Worm (Caenorhabditis elegans): ENCODE data around the gene F43D2.3.

Gene F43D2.3

DNA sequence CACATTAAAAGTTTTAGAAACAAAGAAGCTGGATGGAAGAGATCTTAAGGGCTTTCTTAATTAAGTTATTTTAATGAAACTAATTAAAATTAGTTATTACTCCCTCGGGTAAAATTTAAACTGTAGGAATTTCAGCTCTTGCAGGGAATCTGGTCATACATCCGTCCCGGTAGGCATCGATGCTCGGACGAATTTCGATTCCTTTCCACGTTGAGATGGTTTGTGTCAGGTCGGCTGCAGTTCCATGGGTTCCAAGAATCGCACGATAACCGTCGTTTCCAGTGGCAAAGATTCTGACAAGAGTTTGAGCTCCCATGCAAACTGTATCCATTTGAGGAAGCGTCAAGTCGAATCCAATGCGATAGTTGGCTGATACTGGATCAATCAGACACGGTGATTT is 20.9 kb upstream of the F43D2.3 start:
- no peak for TF ChIP-seq pag-3 (tag; optimal IDR thresholded peaks at IDR 0.05; ENCODE audit: borderline replicate concordance)
- TF ChIP-seq unc-86 (tag; optimal IDR thresholded peaks at IDR 0.05): no peak
- TF ChIP-seq unc-3 (GFP tag; conservative IDR thresholded peaks at IDR 0.05): no peak
- TF ChIP-seq unc-3 (tag; optimal IDR thresholded peaks at IDR 0.05): no peak
- TF ChIP-seq pat-9 (tag; optimal IDR thresholded peaks at IDR 0.05): no peak
- TF ChIP-seq che-1 (tag; optimal IDR thresholded peaks at IDR 0.05): no peak
- no peak for TF ChIP-seq lim-6 (tag; optimal IDR thresholded peaks at IDR 0.05)
- TF ChIP-seq ceh-2 (tag; optimal IDR thresholded peaks at IDR 0.05): no peak
- TF ChIP-seq gmeb-2 (tag; optimal IDR thresholded peaks at IDR 0.05): no peak
- no peak for TF ChIP-seq ceh-24 (tag; optimal IDR thresholded peaks at IDR 0.05)
- TF ChIP-seq madf-2 (tag; optimal IDR thresholded peaks at IDR 0.05): no peak
- no peak for TF ChIP-seq ceh-48 (tag; optimal IDR thresholded peaks at IDR 0.05)

DNA sequence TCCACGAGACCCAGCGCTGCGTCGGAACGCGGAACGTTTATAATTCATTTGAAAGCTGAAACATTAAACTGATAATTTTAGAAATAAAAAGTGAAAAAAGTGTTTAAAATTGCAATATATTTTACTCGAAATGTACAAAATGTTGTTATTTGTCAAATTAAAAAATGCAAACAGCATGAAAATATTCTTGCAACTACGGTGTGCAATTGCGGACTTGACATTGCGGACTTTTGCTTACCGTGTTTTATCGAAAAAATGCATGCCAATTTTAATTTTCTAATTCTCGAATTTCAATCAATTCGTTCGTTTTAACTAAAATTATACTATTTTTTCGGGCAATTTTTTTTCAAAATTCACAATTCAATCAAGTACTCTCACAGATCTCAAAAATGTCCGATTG is 19.5 kb upstream of the F43D2.3 start, which contains the start of the genes R11H6.5 and ccnk-1:
R11H6.5 (minus strand) TSS at position 55 of the 400 bp plus-strand sequence.
ccnk-1 (plus strand) TSS at position 381 of the 400 bp plus-strand sequence.
- TF ChIP-seq tbx-2 (tag; optimal IDR thresholded peaks at IDR 0.05) (peak; percentile 17), nfya-1 (tag; optimal IDR thresholded peaks at IDR 0.05) (peak; percentile 71), ceh-14 (tag; optimal IDR thresholded peaks at IDR 0.05) (no peak)

DNA sequence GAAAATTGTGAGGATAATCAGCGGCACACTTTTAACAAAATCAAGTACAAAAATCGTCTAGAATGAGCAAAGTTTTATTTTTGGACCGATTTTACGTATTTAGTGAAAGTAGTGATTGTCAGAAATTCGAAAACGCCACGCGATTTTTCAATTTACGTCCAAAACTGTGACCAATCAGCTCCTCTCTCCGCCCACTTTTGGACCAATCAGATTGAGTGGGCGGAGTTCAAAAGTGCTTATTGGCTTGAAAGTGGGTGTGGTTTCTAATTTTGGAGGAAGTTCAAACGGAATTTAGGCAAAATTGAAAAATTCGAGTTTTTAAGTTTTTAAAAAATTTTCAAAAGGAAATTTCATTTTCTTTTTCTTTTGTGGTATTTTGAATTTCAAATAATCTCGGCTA is 17.2 kb upstream of the F43D2.3 start:
- TF ChIP-seq nfya-1 (tag; optimal IDR thresholded peaks at IDR 0.05) (peak; percentile 87), ceh-30 (tag; optimal IDR thresholded peaks at IDR 0.05) (no peak)

DNA sequence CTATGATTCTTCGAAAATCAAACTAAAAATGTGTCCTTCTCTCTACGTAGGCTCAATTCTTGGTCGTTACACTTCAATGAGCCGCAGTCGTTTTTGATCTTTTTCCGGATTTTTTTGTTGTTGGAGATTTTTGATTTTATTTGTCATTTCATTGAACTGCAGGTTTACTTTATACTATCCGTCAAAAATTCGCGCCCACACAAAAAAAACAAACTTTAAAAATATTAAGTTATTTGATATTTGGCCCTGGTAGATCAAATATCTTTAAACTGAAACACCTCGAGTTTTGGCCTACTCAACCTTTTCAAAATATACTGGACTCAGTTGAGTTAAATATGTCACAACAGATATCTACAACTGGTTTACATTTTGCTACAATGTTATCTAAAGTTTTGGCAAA is 16.0 kb upstream of the F43D2.3 start:
- TF ChIP-seq ceh-24 (tag; optimal IDR thresholded peaks at IDR 0.05) (no peak), pat-9 (tag; optimal IDR thresholded peaks at IDR 0.05) (no peak), T23F11.4 (GFP tag; optimal IDR thresholded peaks at IDR 0.05) (no peak), elt-4 (tag; optimal IDR thresholded peaks at IDR 0.05) (no peak), fax-1 (tag; optimal IDR thresholded peaks at IDR 0.05) (no peak), fkh-6 (tag; optimal IDR thresholded peaks at IDR 0.05) (no peak), elt-2 (tag; optimal IDR thresholded peaks at IDR 0.05) (no peak), eyg-1 (tag; optimal IDR thresholded peaks at IDR 0.05) (no peak), nfya-1 (tag; optimal IDR thresholded peaks at IDR 0.05) (no peak), dve-1 (tag; optimal IDR thresholded peaks at IDR 0.05) (no peak), zip-5 (tag; optimal IDR thresholded peaks at IDR 0.05) (no peak), hlh-30 (tag; optimal IDR thresholded peaks at IDR 0.05; ENCODE audit: insufficient read depth) (no peak), F13H6.1 (tag; optimal IDR thresholded peaks at IDR 0.05) (no peak)

DNA sequence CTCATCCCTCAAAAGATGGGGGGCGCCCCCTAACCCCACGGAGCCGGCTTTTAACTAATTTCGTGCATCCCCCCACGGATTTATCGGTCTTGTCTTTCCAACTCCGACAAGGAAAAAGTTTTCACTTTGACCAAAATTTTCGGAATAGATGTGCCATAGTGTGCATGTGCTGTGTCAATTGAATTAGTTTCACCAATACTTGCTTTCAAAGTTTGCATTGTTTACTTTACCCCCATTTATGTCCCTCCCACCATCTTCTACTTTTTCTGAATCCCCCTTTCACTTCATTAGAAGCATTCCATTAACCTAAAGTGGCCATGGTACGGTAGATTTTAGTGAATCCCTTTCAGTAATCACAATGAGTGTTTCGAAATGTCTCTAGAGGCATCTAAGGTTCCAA is 14.0 kb upstream of the F43D2.3 start:
- TF ChIP-seq ceh-45 (GFP tag; IDR thresholded peaks at IDR 0.05) (no peak), pag-3 (tag; optimal IDR thresholded peaks at IDR 0.05; ENCODE audit: borderline replicate concordance) (no peak), ceh-31 (tag; optimal IDR thresholded peaks at IDR 0.05) (peak; percentile 86), ceh-9 (tag; optimal IDR thresholded peaks at IDR 0.05) (no peak), rnt-1 (tag; optimal IDR thresholded peaks at IDR 0.05) (no peak), unc-42 (tag; optimal IDR thresholded peaks at IDR 0.05) (peak; percentile 87)

DNA sequence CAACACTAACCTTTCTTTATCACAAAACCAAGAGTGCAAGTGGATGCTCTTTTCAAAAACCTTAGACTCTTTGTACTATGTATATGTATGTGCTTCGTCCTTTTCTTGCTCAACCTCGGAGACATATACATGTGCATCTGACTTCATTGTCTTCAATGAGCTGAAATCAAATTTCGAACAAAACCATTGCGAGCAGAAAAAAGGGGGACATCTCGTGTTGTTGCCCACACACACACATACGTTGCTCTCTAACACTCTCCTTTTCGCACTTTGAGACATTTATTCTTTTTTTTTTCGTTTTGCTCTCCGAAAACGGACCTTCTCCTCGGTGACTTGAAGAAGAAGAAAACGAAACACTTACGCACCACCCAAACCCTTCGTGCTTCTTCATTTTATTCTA is 11.4 kb upstream of the F43D2.3 start:
- TF ChIP-seq unc-42 (tag; optimal IDR thresholded peaks at IDR 0.05) (peak; percentile 74), nhr-232 (tag; optimal IDR thresholded peaks at IDR 0.05) (no peak)

DNA sequence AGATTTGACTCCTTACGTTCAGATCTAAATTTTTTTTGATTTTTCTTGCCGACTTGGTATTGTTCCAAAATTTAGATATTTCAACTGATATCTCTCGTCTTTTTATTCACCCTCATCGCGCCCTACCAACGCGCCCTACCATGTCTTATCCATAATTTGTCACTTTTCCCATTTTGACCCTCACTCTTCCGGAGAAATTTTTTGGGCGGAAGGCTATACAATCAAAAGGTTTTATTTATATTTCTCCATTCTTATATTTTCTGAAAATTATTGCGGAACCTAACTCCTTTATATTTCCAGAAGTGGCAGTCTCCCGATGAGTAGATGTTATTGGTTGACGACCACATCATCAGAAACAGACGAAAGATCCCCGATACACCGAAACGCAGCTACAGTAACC is 10.9 kb upstream of the F43D2.3 start, which contains the start of gene hot-1:
hot-1 (plus strand) TSS at position 301 of the 400 bp plus-strand sequence.
- TF ChIP-seq lin-11 (tag; optimal IDR thresholded peaks at IDR 0.05) (no peak), ceh-18 (tag; optimal IDR thresholded peaks at IDR 0.05) (no peak), K02D7.2 (tag; optimal IDR thresholded peaks at IDR 0.05) (no peak), ceh-22 (tag; optimal IDR thresholded peaks at IDR 0.05) (no peak), sox-2 (GFP tag; IDR thresholded peaks at IDR 0.05) (no peak), mec-3 (tag; optimal IDR thresholded peaks at IDR 0.05; ENCODE audit: borderline replicate concordance) (no peak)

Measured in whole organism, late embryonic.